Worm (Caenorhabditis elegans) whole organism, young adult: ENCODE results near the gene arrd-16.

Source experiments
- B0035.1 ChIP-seq: sonication (generic microtip); optimal IDR thresholded peaks from 2 replicates; lab custom pipeline; 2016; ENCODE audit warnings: missing genetic modification characterization, mild to moderate bottlenecking, missing compliant biosample characterization, missing genotype, missing genetic modification reagents
- C17E4.6 ChIP-seq: fragments of 200-800 bp; sonication (Bioruptor generic); IDR thresholded peaks from 2 replicates; pipeline ENCODE4 v1.3.6; 2022; ENCODE audit warnings: missing genetic modification reagents, missing genetic modification characterization, missing compliant biosample characterization
- D2030.7 ChIP-seq: fragments of 200-800 bp; sonication (Bioruptor generic); IDR thresholded peaks from 2 replicates; pipeline ENCODE4 v1.3.6; 2022; ENCODE audit warnings: missing genetic modification reagents, missing genetic modification characterization, missing compliant biosample characterization
- F33H1.4 ChIP-seq: fragments of 200-800 bp; sonication (Bioruptor generic); IDR thresholded peaks from 2 replicates; pipeline ENCODE4 v1.3.6; 2022; ENCODE audit warnings: missing genetic modification reagents, missing genetic modification characterization, missing compliant biosample characterization
- F37B4.10 ChIP-seq: fragments of 200-800 bp; sonication (Bioruptor generic); IDR thresholded peaks from 2 replicates; pipeline ENCODE4 v1.3.6; 2022; ENCODE audit warnings: missing genetic modification characterization, missing compliant biosample characterization
- F39B2.1 ChIP-seq: fragments of 200-800 bp; sonication (Bioruptor generic); IDR thresholded peaks from 2 replicates; pipeline ENCODE4 v1.3.6; 2022; ENCODE audit warnings: missing genetic modification reagents, missing genetic modification characterization, missing compliant biosample characterization
- T26A5.8 ChIP-seq: sonication (generic microtip); optimal IDR thresholded peaks from 2 replicates; lab custom pipeline; 2016; ENCODE audit warnings: missing genetic modification characterization, missing compliant biosample characterization
- Y67H2A.10 ChIP-seq: fragments of 200-800 bp; sonication (Bioruptor generic); conservative IDR thresholded peaks from 2 replicates; pipeline ENCODE4 v1.3.6; 2022; ENCODE audit warnings: missing genetic modification reagents, missing genetic modification characterization, missing compliant biosample characterization
- Y79H2A.3 ChIP-seq: fragments of 200-800 bp; sonication (Bioruptor generic); conservative IDR thresholded peaks from 2 replicates; pipeline ENCODE4 v1.3.6; 2022; ENCODE audit warnings: missing genetic modification reagents, missing genetic modification characterization, missing compliant biosample characterization
- Y95B8A.8 ChIP-seq: fragments of 200-800 bp; sonication (Bioruptor generic); IDR thresholded peaks from 2 replicates; pipeline ENCODE4 v1.3.6; 2022; ENCODE audit warnings: missing genetic modification reagents, missing genetic modification characterization, missing compliant biosample characterization
- ZK185.1 ChIP-seq: sonication (generic microtip); optimal IDR thresholded peaks from 2 replicates; lab custom pipeline; 2016; ENCODE audit warnings: mild to moderate bottlenecking, missing genetic modification characterization, missing compliant biosample characterization; ENCODE audit not compliant: poor library complexity, severe bottlenecking
- akir-1 ChIP-seq: fragments of 200-800 bp; sonication (Bioruptor generic); optimal IDR thresholded peaks from 2 replicates; lab custom pipeline; 2018; ENCODE audit warnings: mild to moderate bottlenecking, missing genetic modification characterization, moderate library complexity, missing compliant biosample characterization
- aptf-2 ChIP-seq: fragments of 200-800 bp; sonication (Bioruptor generic); conservative IDR thresholded peaks from 2 replicates; pipeline ENCODE4 v1.3.6; 2022; ENCODE audit warnings: missing genetic modification reagents, missing genetic modification characterization, missing compliant biosample characterization
- aptf-3 ChIP-seq: fragments of 200-800 bp; sonication (Bioruptor generic); IDR thresholded peaks from 2 replicates; pipeline ENCODE4 v1.3.6; 2022; ENCODE audit warnings: missing genetic modification characterization, missing compliant biosample characterization
- atf-7 ChIP-seq: sonication (generic microtip); optimal IDR thresholded peaks from 2 replicates; lab custom pipeline; 2017; ENCODE audit warnings: mild to moderate bottlenecking, missing genetic modification characterization, missing compliant biosample characterization
- attf-5 ChIP-seq: fragments of 200-800 bp; sonication (Bioruptor generic); optimal IDR thresholded peaks from 2 replicates; lab custom pipeline; 2018; ENCODE audit warnings: mild to moderate bottlenecking, missing genetic modification characterization, missing compliant biosample characterization
- attf-6 ChIP-seq: fragments of 200-800 bp; sonication (Bioruptor generic); IDR thresholded peaks from 2 replicates; pipeline ENCODE4 v1.3.6; 2022; ENCODE audit warnings: missing genetic modification reagents, missing genetic modification characterization, missing compliant biosample characterization
- cebp-1 ChIP-seq, 2 experiments: fragments of 200-800 bp in 1 of 2; sonication (Bioruptor generic) in 1 of 2; sonication (generic microtip) in 1 of 2; IDR thresholded peaks in 1 of 2; optimal IDR thresholded peaks in 1 of 2; 2 replicates each; pipeline versions ENCODE4 v1.3.6 to Lab custom; 2017 to 2022; ENCODE audit warnings: missing compliant biosample characterization in 2 of 2, missing genetic modification characterization in 2 of 2, mild to moderate bottlenecking in 1 of 2, missing genetic modification reagents in 1 of 2, moderate library complexity in 1 of 2
- ceh-100 ChIP-seq: fragments of 200-800 bp; sonication (Bioruptor generic); IDR thresholded peaks from 2 replicates; pipeline ENCODE4 v1.3.6; 2022; ENCODE audit warnings: missing genetic modification reagents, missing genetic modification characterization, missing compliant biosample characterization
- ceh-58 ChIP-seq: fragments of 200-800 bp; sonication (Bioruptor generic); IDR thresholded peaks from 2 replicates; pipeline ENCODE4 v1.3.6; 2022; ENCODE audit warnings: missing genetic modification characterization, missing compliant biosample characterization
- ceh-91 ChIP-seq: fragments of 200-800 bp; sonication (Bioruptor generic); IDR thresholded peaks from 2 replicates; pipeline ENCODE4 v1.3.6; 2022; ENCODE audit warnings: missing genetic modification reagents, missing genetic modification characterization, missing compliant biosample characterization
- dpl-1 ChIP-seq: fragments of 150-350 bp; optimal IDR thresholded peaks from 2 replicates; lab custom pipeline; 2014; ENCODE audit warnings: missing biosample characterization, missing genetic modification reagents, missing genetic modification characterization
- egl-18 ChIP-seq: fragments of 200-800 bp; sonication (Bioruptor generic); IDR thresholded peaks from 2 replicates; pipeline ENCODE4 v1.3.6; 2022; ENCODE audit warnings: missing genetic modification reagents, missing genetic modification characterization, missing compliant biosample characterization
- egrh-3 ChIP-seq: fragments of 200-800 bp; sonication (Bioruptor generic); IDR thresholded peaks from 2 replicates; pipeline ENCODE4 v1.3.6; 2022; ENCODE audit warnings: missing genetic modification reagents, missing genetic modification characterization, missing compliant biosample characterization
- ekl-4 ChIP-seq: fragments of 200-800 bp; sonication (Bioruptor generic); IDR thresholded peaks from 2 replicates; pipeline ENCODE4 v1.3.6; 2022; ENCODE audit warnings: missing genetic modification reagents, missing genetic modification characterization, missing compliant biosample characterization
- hlh-12 ChIP-seq: sonication (generic microtip); optimal IDR thresholded peaks from 2 replicates; lab custom pipeline; 2016; ENCODE audit warnings: missing genetic modification characterization, missing compliant biosample characterization
- hmg-20 ChIP-seq: fragments of 200-800 bp; sonication (Bioruptor generic); IDR thresholded peaks from 2 replicates; pipeline ENCODE4 v1.3.6; 2022; ENCODE audit warnings: missing genetic modification reagents, missing genetic modification characterization, missing compliant biosample characterization
- lag-1 ChIP-seq: fragments of 200-800 bp; sonication (Bioruptor generic); IDR thresholded peaks from 2 replicates; pipeline ENCODE4 v1.3.6; 2022; ENCODE audit warnings: missing genetic modification reagents, missing genetic modification characterization, missing compliant biosample characterization
- let-607 ChIP-seq, 2 experiments: fragments of 200-800 bp in 1 of 2; sonication (Bioruptor generic) in 1 of 2; sonication (generic microtip) in 1 of 2; optimal IDR thresholded peaks; 2 replicates each; lab custom pipeline; 2016 to 2018; ENCODE audit warnings: mild to moderate bottlenecking in 2 of 2, missing compliant biosample characterization in 2 of 2, missing genetic modification characterization in 2 of 2, moderate library complexity in 2 of 2, missing genotype in 1 of 2
- lin-54 ChIP-seq: fragments of 200-800 bp; sonication (Bioruptor generic); optimal IDR thresholded peaks from 2 replicates; lab custom pipeline; 2018; ENCODE audit warnings: mild to moderate bottlenecking, missing genetic modification characterization, missing compliant biosample characterization
- lsl-1 ChIP-seq: fragments of 200-800 bp; sonication (Bioruptor generic); optimal IDR thresholded peaks from 2 replicates; lab custom pipeline; 2018; ENCODE audit warnings: mild to moderate bottlenecking, missing genetic modification characterization, moderate library complexity, missing compliant biosample characterization
- madf-6 ChIP-seq: fragments of 200-800 bp; sonication (Bioruptor generic); IDR thresholded peaks from 2 replicates; pipeline ENCODE4 v1.3.6; 2022; ENCODE audit warnings: missing genetic modification reagents, missing genetic modification characterization, missing compliant biosample characterization
- mel-28 ChIP-seq: sonication (generic microtip); optimal IDR thresholded peaks from 2 replicates; lab custom pipeline; 2016; ENCODE audit warnings: borderline replicate concordance, mild to moderate bottlenecking, missing genetic modification characterization, missing compliant biosample characterization
- nfya-1 ChIP-seq: sonication (generic microtip); optimal IDR thresholded peaks from 2 replicates; lab custom pipeline; 2017; ENCODE audit warnings: antibody characterized with exemption, missing compliant biosample characterization, missing genetic modification characterization, borderline replicate concordance; ENCODE audit not compliant: insufficient read depth
- nfya-2 ChIP-seq: fragments of 200-800 bp; sonication (Bioruptor generic); IDR thresholded peaks from 2 replicates; pipeline ENCODE4 v1.3.6; 2022; ENCODE audit warnings: missing genetic modification reagents, missing genetic modification characterization, missing compliant biosample characterization
- pbrm-1 ChIP-seq: fragments of 200-800 bp; sonication (Bioruptor generic); IDR thresholded peaks from 2 replicates; pipeline ENCODE4 v1.3.6; 2022; ENCODE audit warnings: missing genetic modification reagents, missing genetic modification characterization, missing compliant biosample characterization
- pha-4 ChIP-seq: fragments of 150-350 bp; sonication (generic microtip); optimal IDR thresholded peaks from 2 replicates; lab custom pipeline; 2014; ENCODE audit warnings: missing biosample characterization, missing genetic modification reagents, missing genetic modification characterization
- rec-8 ChIP-seq, 2 experiments: sonication (generic microtip); optimal IDR thresholded peaks; 2 replicates each; lab custom pipeline; 2016; ENCODE audit warnings: mild to moderate bottlenecking in 2 of 2, missing genetic modification characterization in 2 of 2, missing genetic modification reagents in 2 of 2, missing genotype in 2 of 2, missing biosample characterization in 1 of 2, missing compliant biosample characterization in 1 of 2, moderate library complexity in 1 of 2
- sdz-38 ChIP-seq: sonication (generic microtip); optimal IDR thresholded peaks from 2 replicates; lab custom pipeline; 2016; ENCODE audit warnings: missing genotype, missing genetic modification characterization, missing compliant biosample characterization
- snpc-1.1 ChIP-seq: sonication (generic microtip); optimal IDR thresholded peaks from 2 replicates; lab custom pipeline; 2017; ENCODE audit warnings: missing genetic modification characterization, mild to moderate bottlenecking, missing compliant biosample characterization, antibody characterized with exemption, moderate library complexity, missing genotype, missing genetic modification reagents; ENCODE audit not compliant: insufficient read depth
- tbp1 ChIP-seq: fragments of 200-800 bp; sonication (Bioruptor generic); optimal IDR thresholded peaks from 2 replicates; lab custom pipeline; 2018; ENCODE audit warnings: mild to moderate bottlenecking, missing genetic modification characterization, missing compliant biosample characterization
- tbx-9 ChIP-seq: sonication (generic microtip); optimal IDR thresholded peaks from 2 replicates; lab custom pipeline; 2016; ENCODE audit warnings: borderline replicate concordance, missing genetic modification characterization, inconsistent platforms, missing compliant biosample characterization
- tlf-1 ChIP-seq: fragments of 200-800 bp; sonication (Bioruptor generic); optimal IDR thresholded peaks from 2 replicates; lab custom pipeline; 2018; ENCODE audit warnings: mild to moderate bottlenecking, missing genetic modification characterization, missing compliant biosample characterization
- unc-130 ChIP-seq: sonication (generic microtip); optimal IDR thresholded peaks from 2 replicates; lab custom pipeline; 2016; ENCODE audit warnings: missing genetic modification reagents, missing genetic modification characterization, missing compliant biosample characterization
- xnd-1 ChIP-seq: sonication (generic microtip); optimal IDR thresholded peaks from 2 replicates; lab custom pipeline; 2016; ENCODE audit warnings: missing genotype, missing genetic modification reagents, missing genetic modification characterization, missing compliant biosample characterization
- ztf-18 ChIP-seq: sonication (generic microtip); optimal IDR thresholded peaks from 2 replicates; lab custom pipeline; 2016; ENCODE audit warnings: missing genotype, mild to moderate bottlenecking, missing genetic modification characterization, missing compliant biosample characterization
- ztf-26 ChIP-seq: sonication (generic microtip); optimal IDR thresholded peaks from 2 replicates; lab custom pipeline; 2017; ENCODE audit warnings: missing genetic modification characterization, missing compliant biosample characterization
- ztf-6 ChIP-seq: fragments of 200-800 bp; sonication (Bioruptor generic); IDR thresholded peaks from 2 replicates; pipeline ENCODE4 v1.3.6; 2022; ENCODE audit warnings: missing genetic modification reagents, missing genetic modification characterization, missing compliant biosample characterization

The arrd-16 gene

ce11 chrIII:12499245-12499644 lies 14.7 kb downstream of the arrd-16 start, which contains the start of gene sql-1 (continued):
- 0 out of 2 replicates have a peak, but pooled peaks have one; percentile 31 for TF ChIP-seq ceh-100 (GFP tag; lab: Robert Waterston, UW)
- TF ChIP-seq ztf-18 (tag; lab: Kevin White, UChicago) = no peak
- peak; percentile 65; the same call in 1 of the 2 replicates for TF ChIP-seq madf-6
- no peak for TF ChIP-seq Y95B8A.8 (GFP tag; lab: Robert Waterston, UW)
- peak; percentile 80; the same call in 1 of the 2 replicates for TF ChIP-seq C17E4.6
- no peak for TF ChIP-seq cebp-1 (GFP tag; IDR thresholded peaks at IDR 0.05; lab: Robert Waterston, UW)
- TF ChIP-seq cebp-1 (tag; optimal IDR thresholded peaks at IDR 0.05; lab: Kevin White, UChicago) = peak; percentile 66
- TF ChIP-seq lsl-1 (GFP tag; lab: Kevin White, UChicago) = peak; percentile 32
- no peak for TF ChIP-seq atf-7 (tag; lab: Kevin White, UChicago)
- peak; percentile 35 for TF ChIP-seq tbp1 (GFP tag; lab: Kevin White, UChicago)
- peak; percentile 17 for TF ChIP-seq xnd-1 (tag; lab: Kevin White, UChicago)
- TF ChIP-seq ekl-4 (GFP tag; lab: Robert Waterston, UW) = no peak; the same call in 1 of the 2 replicates
- TF ChIP-seq unc-130 = peak; percentile 53
- no peak for TF ChIP-seq egrh-3 (GFP tag; lab: Robert Waterston, UW)
- no peak for TF ChIP-seq pha-4 (tag; lab: Kevin White, UChicago)
- no peak for TF ChIP-seq F37B4.10
- TF ChIP-seq F33H1.4 (GFP tag; lab: Robert Waterston, UW) = no peak
- TF ChIP-seq egl-18 = no peak
- TF ChIP-seq ZK185.1 (tag; lab: Kevin White, UChicago) = no peak
- no peak for TF ChIP-seq Y79H2A.3 (GFP tag; lab: Robert Waterston, UW)
- no peak for TF ChIP-seq tlf-1 (GFP tag; lab: Kevin White, UChicago)
- TF ChIP-seq attf-5 (GFP tag; lab: Kevin White, UChicago) = no peak
- no peak for TF ChIP-seq ztf-26 (tag; lab: Kevin White, UChicago)
- TF ChIP-seq pbrm-1 (GFP tag; lab: Robert Waterston, UW) = no peak
- no peak for TF ChIP-seq snpc-1.1 (tag; lab: Kevin White, UChicago)
- TF ChIP-seq T26A5.8 (tag; lab: Kevin White, UChicago) = peak; percentile 67
- TF ChIP-seq mel-28 (tag; lab: Kevin White, UChicago) = no peak
- no peak for TF ChIP-seq B0035.1 (tag; lab: Kevin White, UChicago)
- TF ChIP-seq hmg-20 = no peak
- no peak for TF ChIP-seq ceh-91 (GFP tag; lab: Robert Waterston, UW)
- no peak for TF ChIP-seq akir-1 (GFP tag; lab: Kevin White, UChicago)
- peak; percentile 77; the same call in 1 of the 2 replicates for TF ChIP-seq nfya-2 (GFP tag; lab: Robert Waterston, UW)
- TF ChIP-seq let-607 (tag; optimal IDR thresholded peaks at IDR 0.05; lab: Kevin White, UChicago) = no peak
- TF ChIP-seq hlh-12 = no peak
- no peak for TF ChIP-seq tbx-9 (tag; lab: Kevin White, UChicago)
- no peak for TF ChIP-seq dpl-1
- no peak for TF ChIP-seq lag-1 (GFP tag; lab: Robert Waterston, UW)
- TF ChIP-seq Y67H2A.10 = no peak
- TF ChIP-seq sdz-38 = no peak
- TF ChIP-seq aptf-2 (GFP tag; lab: Robert Waterston, UW) = no peak
- peak; percentile 53 for TF ChIP-seq lin-54 (GFP tag; lab: Kevin White, UChicago)
- no peak for TF ChIP-seq D2030.7
- no peak for TF ChIP-seq ceh-58 (GFP tag; lab: Robert Waterston, UW)
- TF ChIP-seq aptf-3 (GFP tag; lab: Robert Waterston, UW) = no peak
- no peak for TF ChIP-seq nfya-1
- TF ChIP-seq ztf-6 (GFP tag; lab: Robert Waterston, UW) = no peak
- no peak for TF ChIP-seq attf-6
- peak; percentile 11 to 63 for TF ChIP-seq rec-8 (tag; optimal IDR thresholded peaks at IDR 0.05; lab: Kevin White, UChicago)
- TF ChIP-seq F39B2.1 (GFP tag; lab: Robert Waterston, UW) = no peak
